Fruit fly (Drosophila melanogaster) whole organism, embryonic: ENCODE measurements around the gene CG14406.
A peak's percentile ranks its signal among the peaks of the same experiment; 100 is the strongest.

Experiments
- ATbp ChIP-seq: fragments of 200-800 bp; sonication (Bioruptor generic); optimal IDR thresholded peaks from 2 replicates; lab custom pipeline; 2017; ENCODE audit warnings: missing biosample characterization, mild to moderate bottlenecking, missing genetic modification characterization, missing genetic modification reagents
- Ada2b ChIP-seq: fragments of 200-800 bp; sonication (Bioruptor generic); IDR thresholded peaks from 2 replicates; pipeline ENCODE4 v1.3.6; 2022; ENCODE audit warnings: missing biosample characterization, missing genetic modification characterization
- Asciz ChIP-seq: fragments of 200-800 bp; sonication (Bioruptor generic); optimal IDR thresholded peaks from 2 replicates; lab custom pipeline; 2017; ENCODE audit warnings: missing biosample characterization, mild to moderate bottlenecking, missing genetic modification characterization, missing genetic modification reagents
- Atf6 ChIP-seq: fragments of 200-800 bp; sonication (Bioruptor generic); IDR thresholded peaks from 2 replicates; pipeline ENCODE4 v1.3.6; 2022; ENCODE audit warnings: missing biosample characterization, missing genetic modification characterization
- CG12744 ChIP-seq: fragments of 200-800 bp; sonication (Bioruptor generic); optimal IDR thresholded peaks from 2 replicates; lab custom pipeline; 2016; ENCODE audit warnings: missing biosample characterization, missing genetic modification characterization
- CG12942 ChIP-seq: fragments of 200-800 bp; sonication (Bioruptor generic); optimal IDR thresholded peaks from 3 replicates; lab custom pipeline; 2016; ENCODE audit warnings: missing biosample characterization, missing genetic modification characterization
- CG13287 ChIP-seq: fragments of 200-800 bp; sonication (Bioruptor generic); IDR thresholded peaks from 2 replicates; pipeline ENCODE4 v1.3.6; 2022; ENCODE audit warnings: missing biosample characterization, missing genetic modification characterization; ENCODE audit not compliant: partially characterized antibody
- CG1647 ChIP-seq: fragments of 200-800 bp; sonication (Bioruptor generic); optimal IDR thresholded peaks from 3 replicates; lab custom pipeline; 2016; ENCODE audit warnings: missing biosample characterization, missing genetic modification characterization
- CG16813 ChIP-seq: fragments of 200-800 bp; sonication (Bioruptor generic); IDR thresholded peaks from 3 replicates; pipeline ENCODE4 v1.3.6; 2022; ENCODE audit warnings: missing biosample characterization, missing genetic modification characterization; ENCODE audit not compliant: partially characterized antibody
- CG17612 ChIP-seq: fragments of 200-800 bp; sonication (Bioruptor generic); IDR thresholded peaks from 2 replicates; pipeline ENCODE4 v1.3.6; 2022; ENCODE audit warnings: missing biosample characterization, missing genetic modification characterization
- CG1832 ChIP-seq: fragments of 200-800 bp; sonication (Bioruptor generic); optimal IDR thresholded peaks from 2 replicates; lab custom pipeline; 2017; ENCODE audit warnings: missing biosample characterization, mild to moderate bottlenecking, missing genetic modification characterization, inconsistent platforms
- CG32772 ChIP-seq: fragments of 200-800 bp; sonication (Bioruptor generic); IDR thresholded peaks from 2 replicates; pipeline ENCODE4 v1.3.6; 2022; ENCODE audit warnings: missing biosample characterization, missing genetic modification characterization
- CG33213 ChIP-seq: fragments of 200-800 bp; sonication (Bioruptor generic); optimal IDR thresholded peaks from 3 replicates; lab custom pipeline; 2016; ENCODE audit warnings: missing biosample characterization, missing genetic modification characterization
- CG33557 ChIP-seq: fragments of 200-800 bp; sonication (Bioruptor generic); optimal IDR thresholded peaks from 2 replicates; lab custom pipeline; 2019; ENCODE audit warnings: missing biosample characterization, mild to moderate bottlenecking, missing genetic modification characterization, moderate library complexity
- CG3407 ChIP-seq: fragments of 200-800 bp; sonication (Bioruptor generic); optimal IDR thresholded peaks from 2 replicates; lab custom pipeline; 2018; ENCODE audit warnings: missing biosample characterization, mild to moderate bottlenecking, missing genetic modification characterization
- CG3995 ChIP-seq: fragments of 200-800 bp; sonication (Bioruptor generic); optimal IDR thresholded peaks from 3 replicates; lab custom pipeline; 2016; ENCODE audit warnings: missing biosample characterization, missing genetic modification characterization
- CG6654 ChIP-seq: fragments of 200-800 bp; sonication (Bioruptor generic); optimal IDR thresholded peaks from 2 replicates; lab custom pipeline; 2017; ENCODE audit warnings: missing biosample characterization, mild to moderate bottlenecking, missing genetic modification characterization
- CG6791 ChIP-seq: fragments of 200-800 bp; sonication (Bioruptor generic); IDR thresholded peaks from 3 replicates; pipeline ENCODE4 v1.3.6; 2022; ENCODE audit warnings: missing biosample characterization, missing genetic modification characterization; ENCODE audit not compliant: partially characterized antibody
- CG7556 ChIP-seq: fragments of 200-800 bp; sonication (Bioruptor generic); optimal IDR thresholded peaks from 2 replicates; lab custom pipeline; 2017; ENCODE audit warnings: missing biosample characterization, mild to moderate bottlenecking, missing genetic modification characterization
- CG7963 ChIP-seq: fragments of 200-800 bp; sonication (Bioruptor generic); IDR thresholded peaks from 3 replicates; pipeline ENCODE4 v1.3.6; 2022; ENCODE audit warnings: missing biosample characterization, missing genetic modification characterization; ENCODE audit not compliant: partially characterized antibody
- CG9437 ChIP-seq: fragments of 200-800 bp; sonication (Bioruptor generic); optimal IDR thresholded peaks from 2 replicates; lab custom pipeline; 2018; ENCODE audit warnings: missing biosample characterization, mild to moderate bottlenecking, missing genetic modification characterization
- CG9609 ChIP-seq: fragments of 200-800 bp; sonication (Bioruptor generic); optimal IDR thresholded peaks from 3 replicates; lab custom pipeline; 2016; ENCODE audit warnings: missing biosample characterization, missing genetic modification characterization
- CG9876 ChIP-seq: fragments of 200-800 bp; sonication (Bioruptor generic); optimal IDR thresholded peaks from 2 replicates; lab custom pipeline; 2016; ENCODE audit warnings: missing biosample characterization, missing genetic modification characterization
- Chrac-16 ChIP-seq: fragments of 200-800 bp; sonication (Bioruptor generic); optimal IDR thresholded peaks from 3 replicates; lab custom pipeline; 2016; ENCODE audit warnings: missing biosample characterization, missing genetic modification characterization
- CoRest ChIP-seq: fragments of 200-800 bp; sonication (Bioruptor generic); optimal IDR thresholded peaks from 3 replicates; lab custom pipeline; 2018; ENCODE audit warnings: missing biosample characterization, mild to moderate bottlenecking, missing genetic modification characterization, moderate library complexity
- Dek ChIP-seq: fragments of 200-800 bp; sonication (Bioruptor generic); optimal IDR thresholded peaks from 3 replicates; lab custom pipeline; 2019; ENCODE audit warnings: missing biosample characterization, mild to moderate bottlenecking, missing genetic modification characterization, moderate library complexity
- Dll ChIP-seq: fragments of 200-800 bp; sonication (Bioruptor generic); IDR thresholded peaks from 4 replicates; pipeline ENCODE4 v1.3.6; 2022; ENCODE audit warnings: missing biosample characterization, missing genetic modification characterization; ENCODE audit not compliant: partially characterized antibody
- Doc2 ChIP-seq: fragments of 200-800 bp; sonication (Bioruptor generic); IDR thresholded peaks from 2 replicates; pipeline ENCODE4 v1.3.6; 2022; ENCODE audit warnings: missing biosample characterization, missing genetic modification characterization
- E2f2 ChIP-seq: fragments of 200-800 bp; sonication (Bioruptor generic); IDR thresholded peaks from 2 replicates; pipeline ENCODE4 v1.3.6; 2022; ENCODE audit warnings: missing biosample characterization, missing genetic modification characterization
- Ets65A ChIP-seq: fragments of 200-800 bp; sonication (Bioruptor generic); peaks from one replicate; lab custom pipeline; 2016; ENCODE audit warnings: missing biosample characterization, missing genetic modification characterization
- GATAe ChIP-seq: fragments of 200-800 bp; sonication (Bioruptor generic); conservative IDR thresholded peaks from 2 replicates; pipeline ENCODE4 v1.3.6; 2022; ENCODE audit warnings: missing biosample characterization, missing genetic modification characterization
- Gug ChIP-seq: fragments of 200-800 bp; sonication (Bioruptor generic); IDR thresholded peaks from 4 replicates; pipeline ENCODE4 v1.3.6; 2022; ENCODE audit warnings: missing biosample characterization, missing genetic modification characterization
- MBD-R2 ChIP-seq: fragments of 200-800 bp; sonication (Bioruptor generic); IDR thresholded peaks from 2 replicates; pipeline ENCODE4 v1.3.6; 2022; ENCODE audit warnings: missing biosample characterization, missing genetic modification characterization
- Mad ChIP-seq: fragments of 200-800 bp; sonication (Bioruptor generic); optimal IDR thresholded peaks from 2 replicates; lab custom pipeline; 2016; ENCODE audit warnings: missing biosample characterization, missing genetic modification characterization
- Xbp1 ChIP-seq: fragments of 200-800 bp; sonication (Bioruptor generic); optimal IDR thresholded peaks from 3 replicates; lab custom pipeline; 2016; ENCODE audit warnings: missing biosample characterization, mild to moderate bottlenecking, missing genetic modification characterization
- bigmax ChIP-seq: fragments of 200-800 bp; sonication (Bioruptor generic); optimal IDR thresholded peaks from 2 replicates; lab custom pipeline; 2018; ENCODE audit warnings: missing biosample characterization, mild to moderate bottlenecking, missing genetic modification characterization
- dmrt11E ChIP-seq: fragments of 200-800 bp; sonication (Bioruptor generic); optimal IDR thresholded peaks from 3 replicates; lab custom pipeline; 2018; ENCODE audit warnings: missing biosample characterization, mild to moderate bottlenecking, missing genetic modification characterization, moderate library complexity
- en ChIP-seq: fragments of 200-800 bp; sonication (Bioruptor generic); optimal IDR thresholded peaks from 2 replicates; lab custom pipeline; 2016; ENCODE audit warnings: missing biosample characterization, missing genetic modification characterization
- gem ChIP-seq: fragments of 200-800 bp; sonication (Bioruptor generic); optimal IDR thresholded peaks from 2 replicates; lab custom pipeline; 2019; ENCODE audit warnings: missing biosample characterization, mild to moderate bottlenecking, missing genetic modification characterization, moderate library complexity
- hbn ChIP-seq: fragments of 200-800 bp; sonication (Bioruptor generic); IDR thresholded peaks from 2 replicates; pipeline ENCODE4 v1.3.6; 2022; ENCODE audit warnings: missing biosample characterization, missing genetic modification characterization; ENCODE audit not compliant: partially characterized antibody
- kay ChIP-seq: fragments of 200-800 bp; sonication (Bioruptor generic); optimal IDR thresholded peaks from 2 replicates; lab custom pipeline; 2016; ENCODE audit warnings: missing biosample characterization, missing genetic modification characterization
- odd ChIP-seq: fragments of 200-800 bp; sonication (Bioruptor generic); optimal IDR thresholded peaks from 2 replicates; lab custom pipeline; 2017; ENCODE audit warnings: missing biosample characterization, mild to moderate bottlenecking, missing genetic modification characterization
- phol ChIP-seq: fragments of 200-800 bp; sonication (Bioruptor generic); optimal IDR thresholded peaks from 3 replicates; lab custom pipeline; 2018; ENCODE audit warnings: missing biosample characterization, mild to moderate bottlenecking, missing genetic modification characterization, moderate library complexity
- sens-2 ChIP-seq: fragments of 200-800 bp; sonication (Bioruptor generic); IDR thresholded peaks from 2 replicates; pipeline ENCODE4 v1.3.6; 2022; ENCODE audit warnings: missing biosample characterization, missing genetic modification characterization
- seq ChIP-seq: fragments of 200-800 bp; sonication (Bioruptor generic); IDR thresholded peaks from 2 replicates; pipeline ENCODE4 v1.3.6; 2022; ENCODE audit warnings: missing biosample characterization, missing genetic modification characterization
- ssp ChIP-seq: fragments of 200-800 bp; sonication (Bioruptor generic); IDR thresholded peaks from 2 replicates; pipeline ENCODE4 v1.3.6; 2022; ENCODE audit warnings: missing biosample characterization, missing genetic modification characterization
- ttk ChIP-seq: fragments of 200-800 bp; sonication (Bioruptor generic); IDR thresholded peaks from 2 replicates; pipeline ENCODE4 v2.1.2; 2022; ENCODE audit warnings: missing biosample characterization, missing genetic modification characterization
- unc-4 ChIP-seq: fragments of 200-800 bp; sonication (Bioruptor generic); IDR thresholded peaks from 2 replicates; pipeline ENCODE4 v1.3.6; 2022; ENCODE audit warnings: missing biosample characterization, missing genetic modification characterization; ENCODE audit not compliant: partially characterized antibody
- vfl ChIP-seq: fragments of 200-800 bp; sonication (Bioruptor generic); optimal IDR thresholded peaks from 2 replicates; lab custom pipeline; 2016; ENCODE audit warnings: missing biosample characterization, missing genetic modification characterization
- zen2 ChIP-seq: fragments of 200-800 bp; sonication (Bioruptor generic); IDR thresholded peaks from 3 replicates; pipeline ENCODE4 v1.3.6; 2022; ENCODE audit warnings: missing biosample characterization, missing genetic modification characterization; ENCODE audit not compliant: partially characterized antibody

Gene CG14406

DNA sequence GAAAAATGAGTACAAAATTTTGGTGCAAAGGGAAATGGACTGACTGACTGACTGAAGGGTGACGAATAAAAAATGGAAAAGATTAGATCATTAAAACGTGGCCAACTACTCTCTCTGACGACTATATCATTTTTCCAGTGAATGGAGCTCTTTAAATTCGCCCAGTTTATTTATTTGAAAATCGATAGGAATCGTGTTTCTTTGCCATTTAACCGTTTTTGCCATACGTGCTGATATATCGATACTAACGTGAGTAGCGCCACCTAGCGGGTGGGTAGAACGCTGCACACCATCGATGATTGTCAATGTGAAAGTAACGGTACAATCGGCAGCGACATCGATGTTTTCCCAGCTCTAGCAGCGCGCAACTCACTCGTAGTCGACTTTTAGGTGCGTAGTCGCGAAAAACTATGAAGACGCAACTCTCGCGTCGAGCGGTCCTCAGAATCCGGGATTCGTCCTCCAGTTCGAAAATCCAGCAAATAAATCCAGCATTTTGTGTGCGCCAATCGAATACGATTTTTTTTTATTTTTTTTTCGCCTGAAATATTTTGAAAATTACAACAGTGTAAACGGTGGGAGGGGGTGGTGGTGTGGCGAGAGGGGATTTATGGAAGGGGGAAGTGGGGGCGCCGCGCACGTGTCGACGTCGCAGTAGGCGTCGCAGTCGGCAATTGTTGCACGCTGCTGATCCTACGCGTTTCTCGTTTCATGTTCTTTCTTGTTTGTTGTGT lies 44.6 kb upstream of the CG14406 start, which contains the start of the genes CG9030 and eag (continued):
- TF ChIP-seq GATAe (GFP tag; lab: Robert Waterston, UW) (no peak), CG33557 (GFP tag; lab: Kevin White, UChicago) (no peak), CG1832 (GFP tag; lab: Kevin White, UChicago) (no peak), Gug (GFP tag; lab: Robert Waterston, UW) (no peak; the same call in 2 of the 4 replicates), CG32772 (no peak), ttk (no peak), hbn (peak; percentile 91), phol (tag; lab: Kevin White, UChicago) (peak; percentile 29), CG6654 (no peak), Dek (tag; lab: Kevin White, UChicago) (no peak), MBD-R2 (GFP tag; lab: Robert Waterston, UW) (0 out of 2 replicates have a peak, but pooled peaks have one; percentile 14), CG16813 (GFP tag; lab: Robert Waterston, UW) (peak; percentile 89), CG9876 (GFP tag; lab: Kevin White, UChicago) (no peak), Xbp1 (GFP tag; lab: Kevin White, UChicago) (peak; percentile 24), CG9437 (no peak), kay (GFP tag; lab: Kevin White, UChicago) (no peak), seq (no peak), Dll (GFP tag; lab: Robert Waterston, UW) (peak; percentile 88), dmrt11E (no peak), Doc2 (no peak), Atf6 (GFP tag; lab: Robert Waterston, UW) (no peak), CG12942 (GFP tag; lab: Kevin White, UChicago) (no peak), CG6791 (GFP tag; lab: Robert Waterston, UW) (peak; percentile 93), CG33213 (peak; percentile 69), CG3407 (GFP tag; lab: Kevin White, UChicago) (no peak), unc-4 (GFP tag; lab: Robert Waterston, UW) (peak; percentile 92), sens-2 (GFP tag; lab: Robert Waterston, UW) (no peak), CG7963 (GFP tag; lab: Robert Waterston, UW) (peak; percentile 73), Mad (no peak), CG7556 (GFP tag; lab: Kevin White, UChicago) (no peak), ssp (GFP tag; lab: Robert Waterston, UW) (no peak), Asciz (GFP tag; lab: Kevin White, UChicago) (no peak), Ets65A (GFP tag; lab: Kevin White, UChicago) (no peak), Chrac-16 (GFP tag; lab: Kevin White, UChicago) (no peak), CG3995 (GFP tag; lab: Kevin White, UChicago) (peak; percentile 57), CG1647 (GFP tag; lab: Kevin White, UChicago) (no peak), Ada2b (GFP tag; lab: Robert Waterston, UW) (no peak), vfl (no peak), bigmax (GFP tag; lab: Kevin White, UChicago) (no peak), CG9609 (GFP tag; lab: Kevin White, UChicago) (no peak), ATbp (GFP tag; lab: Kevin White, UChicago) (no peak), CG12744 (GFP tag; lab: Kevin White, UChicago) (no peak), CG17612 (peak; percentile 30; the same call in 1 of the 2 replicates), gem (tag; lab: Kevin White, UChicago) (no peak), E2f2 (GFP tag; lab: Robert Waterston, UW) (peak; percentile 85), CoRest (tag; lab: Kevin White, UChicago) (peak; percentile 27), zen2 (peak; percentile 66; the same call in 1 of the 3 replicates), CG13287 (GFP tag; lab: Robert Waterston, UW) (peak; percentile 94), odd (GFP tag; lab: Kevin White, UChicago) (no peak), en (GFP tag; lab: Kevin White, UChicago) (no peak)
